Worm (Caenorhabditis elegans): ENCODE data around the gene hex-3.

DNA sequence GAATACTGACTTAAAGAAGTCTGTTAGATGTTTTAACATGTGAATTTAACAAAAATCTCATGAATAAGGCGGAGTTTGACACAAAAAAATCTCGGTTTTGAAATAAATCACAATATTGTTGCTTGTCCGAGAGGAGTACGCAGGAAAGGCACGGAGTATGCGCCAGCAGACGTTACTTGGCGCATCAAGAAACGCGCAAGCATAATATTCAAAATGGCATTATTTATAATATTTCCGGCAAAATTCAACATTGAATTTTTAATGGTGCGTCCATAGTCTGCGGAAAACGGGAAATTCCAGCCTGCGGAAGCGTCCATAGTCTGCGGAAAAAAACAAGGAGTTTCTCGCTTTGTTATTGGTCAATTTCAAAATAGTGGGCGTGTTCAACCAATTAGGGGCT, 4.1 kb upstream of the hex-3 start, which contains the start of gene pde-12:
- TF ChIP-seq egl-27 (tag; optimal IDR thresholded peaks at IDR 0.05) (no peak), ama-1 (optimal IDR thresholded peaks at IDR 0.05) (no peak), ceh-82 (tag; optimal IDR thresholded peaks at IDR 0.05) (no peak)

All from whole organism, L4 larva.